Worm (Caenorhabditis elegans) whole organism, young adult: Measurements from ENCODE around the gene let-716.
A peak's percentile ranks its signal among the peaks of the same experiment; 100 is the strongest.

Source experiments
- B0035.1 ChIP-seq: sonication (generic microtip); optimal IDR thresholded peaks from 2 replicates; lab custom pipeline; 2016; ENCODE audit warnings: missing genetic modification characterization, mild to moderate bottlenecking, missing compliant biosample characterization, missing genotype, missing genetic modification reagents
- F22D6.2 ChIP-seq: sonication (generic microtip); optimal IDR thresholded peaks from 2 replicates; lab custom pipeline; 2016; ENCODE audit warnings: mild to moderate bottlenecking, missing genetic modification characterization, missing compliant biosample characterization
- F23B12.7 ChIP-seq: sonication (generic microtip); optimal IDR thresholded peaks from 2 replicates; lab custom pipeline; 2017; ENCODE audit warnings: missing genetic modification characterization, mild to moderate bottlenecking, missing compliant biosample characterization, antibody characterized with exemption, moderate library complexity; ENCODE audit not compliant: insufficient read depth
- F33H1.4 ChIP-seq: fragments of 200-800 bp; sonication (Bioruptor generic); IDR thresholded peaks from 2 replicates; pipeline ENCODE4 v1.3.6; 2022; ENCODE audit warnings: missing genetic modification reagents, missing genetic modification characterization, missing compliant biosample characterization
- F39B2.1 ChIP-seq: fragments of 200-800 bp; sonication (Bioruptor generic); IDR thresholded peaks from 2 replicates; pipeline ENCODE4 v1.3.6; 2022; ENCODE audit warnings: missing genetic modification reagents, missing genetic modification characterization, missing compliant biosample characterization
- F49E8.2 ChIP-seq: sonication (generic microtip); optimal IDR thresholded peaks from 3 replicates; lab custom pipeline; 2017; ENCODE audit warnings: missing genetic modification characterization, mild to moderate bottlenecking, missing compliant biosample characterization, antibody characterized with exemption, moderate library complexity; ENCODE audit not compliant: insufficient read depth
- F52B5.7 ChIP-seq: sonication (generic microtip); optimal IDR thresholded peaks from 2 replicates; lab custom pipeline; 2016; ENCODE audit warnings: mild to moderate bottlenecking, missing genetic modification characterization, missing compliant biosample characterization
- F57A8.1 ChIP-seq: fragments of 200-800 bp; sonication (Bioruptor generic); optimal IDR thresholded peaks from 2 replicates; lab custom pipeline; 2018; ENCODE audit warnings: mild to moderate bottlenecking, missing genetic modification characterization, moderate library complexity, missing compliant biosample characterization
- K12H6.12 ChIP-seq: fragments of 200-800 bp; sonication (Bioruptor generic); optimal IDR thresholded peaks from 2 replicates; lab custom pipeline; 2018; ENCODE audit warnings: mild to moderate bottlenecking, missing genetic modification characterization, missing compliant biosample characterization
- Y56A3A.18 ChIP-seq: fragments of 200-800 bp; sonication (Bioruptor generic); IDR thresholded peaks from 2 replicates; pipeline ENCODE4 v1.3.6; 2022; ENCODE audit warnings: missing genetic modification reagents, missing genetic modification characterization, missing compliant biosample characterization
- Y67H2A.10 ChIP-seq: fragments of 200-800 bp; sonication (Bioruptor generic); conservative IDR thresholded peaks from 2 replicates; pipeline ENCODE4 v1.3.6; 2022; ENCODE audit warnings: missing genetic modification reagents, missing genetic modification characterization, missing compliant biosample characterization
- Y79H2A.3 ChIP-seq: fragments of 200-800 bp; sonication (Bioruptor generic); conservative IDR thresholded peaks from 2 replicates; pipeline ENCODE4 v1.3.6; 2022; ENCODE audit warnings: missing genetic modification reagents, missing genetic modification characterization, missing compliant biosample characterization
- Y95B8A.8 ChIP-seq: fragments of 200-800 bp; sonication (Bioruptor generic); IDR thresholded peaks from 2 replicates; pipeline ENCODE4 v1.3.6; 2022; ENCODE audit warnings: missing genetic modification reagents, missing genetic modification characterization, missing compliant biosample characterization
- akir-1 ChIP-seq: fragments of 200-800 bp; sonication (Bioruptor generic); optimal IDR thresholded peaks from 2 replicates; lab custom pipeline; 2018; ENCODE audit warnings: mild to moderate bottlenecking, missing genetic modification characterization, moderate library complexity, missing compliant biosample characterization
- ama-1 ChIP-seq, 3 experiments: fragments of 150-350 bp in 1 of 3; sonication (generic microtip) in 2 of 3; optimal IDR thresholded peaks; 2 replicates each; lab custom pipeline; 2014 to 2018; ENCODE audit warnings: missing biosample characterization in 2 of 3, missing genetic modification characterization in 2 of 3, missing genetic modification reagents in 2 of 3
- aptf-2 ChIP-seq: fragments of 200-800 bp; sonication (Bioruptor generic); conservative IDR thresholded peaks from 2 replicates; pipeline ENCODE4 v1.3.6; 2022; ENCODE audit warnings: missing genetic modification reagents, missing genetic modification characterization, missing compliant biosample characterization
- bed-1 ChIP-seq: fragments of 200-800 bp; sonication (Bioruptor generic); IDR thresholded peaks from 2 replicates; pipeline ENCODE4 v1.3.6; 2022; ENCODE audit warnings: missing genetic modification reagents, missing genetic modification characterization, missing compliant biosample characterization
- cebp-1 ChIP-seq, 2 experiments: fragments of 200-800 bp in 1 of 2; sonication (Bioruptor generic) in 1 of 2; sonication (generic microtip) in 1 of 2; IDR thresholded peaks in 1 of 2; optimal IDR thresholded peaks in 1 of 2; 2 replicates each; pipeline versions ENCODE4 v1.3.6 to Lab custom; 2017 to 2022; ENCODE audit warnings: missing compliant biosample characterization in 2 of 2, missing genetic modification characterization in 2 of 2, mild to moderate bottlenecking in 1 of 2, missing genetic modification reagents in 1 of 2, moderate library complexity in 1 of 2
- ceh-100 ChIP-seq: fragments of 200-800 bp; sonication (Bioruptor generic); IDR thresholded peaks from 2 replicates; pipeline ENCODE4 v1.3.6; 2022; ENCODE audit warnings: missing genetic modification reagents, missing genetic modification characterization, missing compliant biosample characterization
- ceh-58 ChIP-seq: fragments of 200-800 bp; sonication (Bioruptor generic); IDR thresholded peaks from 2 replicates; pipeline ENCODE4 v1.3.6; 2022; ENCODE audit warnings: missing genetic modification characterization, missing compliant biosample characterization
- ceh-91 ChIP-seq: fragments of 200-800 bp; sonication (Bioruptor generic); IDR thresholded peaks from 2 replicates; pipeline ENCODE4 v1.3.6; 2022; ENCODE audit warnings: missing genetic modification reagents, missing genetic modification characterization, missing compliant biosample characterization
- chd-7 ChIP-seq: sonication (generic microtip); optimal IDR thresholded peaks from 2 replicates; lab custom pipeline; 2016; ENCODE audit warnings: mild to moderate bottlenecking, missing genetic modification characterization, moderate library complexity, missing compliant biosample characterization
- dpl-1 ChIP-seq: fragments of 150-350 bp; optimal IDR thresholded peaks from 2 replicates; lab custom pipeline; 2014; ENCODE audit warnings: missing biosample characterization, missing genetic modification reagents, missing genetic modification characterization
- ekl-4 ChIP-seq: fragments of 200-800 bp; sonication (Bioruptor generic); IDR thresholded peaks from 2 replicates; pipeline ENCODE4 v1.3.6; 2022; ENCODE audit warnings: missing genetic modification reagents, missing genetic modification characterization, missing compliant biosample characterization
- ets-4 ChIP-seq: fragments of 200-800 bp; sonication (Bioruptor generic); optimal IDR thresholded peaks from 2 replicates; lab custom pipeline; 2018; ENCODE audit warnings: mild to moderate bottlenecking, missing genetic modification characterization, missing compliant biosample characterization
- fkh-3 ChIP-seq: sonication (generic microtip); optimal IDR thresholded peaks from 2 replicates; lab custom pipeline; 2016; ENCODE audit warnings: mild to moderate bottlenecking, missing genetic modification characterization, missing compliant biosample characterization
- gei-17 ChIP-seq: fragments of 200-800 bp; sonication (Bioruptor generic); optimal IDR thresholded peaks from 2 replicates; lab custom pipeline; 2018; ENCODE audit warnings: mild to moderate bottlenecking, missing genetic modification characterization, missing compliant biosample characterization
- let-607 ChIP-seq, 2 experiments: fragments of 200-800 bp in 1 of 2; sonication (Bioruptor generic) in 1 of 2; sonication (generic microtip) in 1 of 2; optimal IDR thresholded peaks; 2 replicates each; lab custom pipeline; 2016 to 2018; ENCODE audit warnings: mild to moderate bottlenecking in 2 of 2, missing compliant biosample characterization in 2 of 2, missing genetic modification characterization in 2 of 2, moderate library complexity in 2 of 2, missing genotype in 1 of 2
- lin-35 ChIP-seq, 3 experiments: fragments of 150-350 bp in 2 of 3; sonication (generic microtip) in 1 of 3; optimal IDR thresholded peaks; 2 replicates each; lab custom pipeline; 2014 to 2018; ENCODE audit warnings: missing biosample characterization in 3 of 3, missing genetic modification characterization in 3 of 3, missing genetic modification reagents in 3 of 3
- lin-40 ChIP-seq: sonication (generic microtip); optimal IDR thresholded peaks from 2 replicates; lab custom pipeline; 2016; ENCODE audit warnings: missing genetic modification characterization, mild to moderate bottlenecking, missing compliant biosample characterization, missing genotype, missing genetic modification reagents
- lsl-1 ChIP-seq: fragments of 200-800 bp; sonication (Bioruptor generic); optimal IDR thresholded peaks from 2 replicates; lab custom pipeline; 2018; ENCODE audit warnings: mild to moderate bottlenecking, missing genetic modification characterization, moderate library complexity, missing compliant biosample characterization
- lsy-27 ChIP-seq: sonication (generic microtip); optimal IDR thresholded peaks from 2 replicates; lab custom pipeline; 2017; ENCODE audit warnings: missing genetic modification characterization, mild to moderate bottlenecking, missing compliant biosample characterization, antibody characterized with exemption, missing genotype, borderline replicate concordance; ENCODE audit not compliant: insufficient read depth
- madf-3 ChIP-seq: fragments of 200-800 bp; sonication (Bioruptor generic); IDR thresholded peaks from 2 replicates; pipeline ENCODE4 v1.3.6; 2022; ENCODE audit warnings: missing genetic modification reagents, missing genetic modification characterization, missing compliant biosample characterization
- madf-6 ChIP-seq: fragments of 200-800 bp; sonication (Bioruptor generic); IDR thresholded peaks from 2 replicates; pipeline ENCODE4 v1.3.6; 2022; ENCODE audit warnings: missing genetic modification reagents, missing genetic modification characterization, missing compliant biosample characterization
- mes-4 ChIP-seq: sonication (generic microtip); optimal IDR thresholded peaks from 2 replicates; lab custom pipeline; 2016; ENCODE audit warnings: missing genotype, missing genetic modification characterization, missing compliant biosample characterization
- mxl-1 ChIP-seq: sonication (generic microtip); optimal IDR thresholded peaks from 2 replicates; lab custom pipeline; 2016; ENCODE audit warnings: missing genetic modification characterization, missing compliant biosample characterization
- nfya-2 ChIP-seq: fragments of 200-800 bp; sonication (Bioruptor generic); IDR thresholded peaks from 2 replicates; pipeline ENCODE4 v1.3.6; 2022; ENCODE audit warnings: missing genetic modification reagents, missing genetic modification characterization, missing compliant biosample characterization
- nhr-80 ChIP-seq: sonication (generic microtip); optimal IDR thresholded peaks from 2 replicates; lab custom pipeline; 2016; ENCODE audit warnings: missing genetic modification characterization, missing compliant biosample characterization
- sdz-38 ChIP-seq: sonication (generic microtip); optimal IDR thresholded peaks from 2 replicates; lab custom pipeline; 2016; ENCODE audit warnings: missing genotype, missing genetic modification characterization, missing compliant biosample characterization
- sea-2 ChIP-seq: fragments of 200-800 bp; sonication (Bioruptor generic); IDR thresholded peaks from 2 replicates; pipeline ENCODE4 v1.3.6; 2022; ENCODE audit warnings: missing genetic modification characterization, missing compliant biosample characterization
- snpc-1.1 ChIP-seq: sonication (generic microtip); optimal IDR thresholded peaks from 2 replicates; lab custom pipeline; 2017; ENCODE audit warnings: missing genetic modification characterization, mild to moderate bottlenecking, missing compliant biosample characterization, antibody characterized with exemption, moderate library complexity, missing genotype, missing genetic modification reagents; ENCODE audit not compliant: insufficient read depth
- snpc-3.4 ChIP-seq: sonication (generic microtip); optimal IDR thresholded peaks from 2 replicates; lab custom pipeline; 2017; ENCODE audit warnings: missing genetic modification characterization, mild to moderate bottlenecking, missing compliant biosample characterization, antibody characterized with exemption, moderate library complexity, missing genotype, missing genetic modification reagents
- tbp1 ChIP-seq: fragments of 200-800 bp; sonication (Bioruptor generic); optimal IDR thresholded peaks from 2 replicates; lab custom pipeline; 2018; ENCODE audit warnings: mild to moderate bottlenecking, missing genetic modification characterization, missing compliant biosample characterization
- unc-130 ChIP-seq: sonication (generic microtip); optimal IDR thresholded peaks from 2 replicates; lab custom pipeline; 2016; ENCODE audit warnings: missing genetic modification reagents, missing genetic modification characterization, missing compliant biosample characterization
- zfh-2 ChIP-seq: fragments of 200-800 bp; sonication (Bioruptor generic); conservative IDR thresholded peaks from 2 replicates; pipeline ENCODE4 v1.3.6; 2022; ENCODE audit warnings: missing genetic modification reagents, missing genetic modification characterization, missing compliant biosample characterization
- ztf-18 ChIP-seq: sonication (generic microtip); optimal IDR thresholded peaks from 2 replicates; lab custom pipeline; 2016; ENCODE audit warnings: missing genotype, mild to moderate bottlenecking, missing genetic modification characterization, missing compliant biosample characterization

Gene let-716

DNA sequence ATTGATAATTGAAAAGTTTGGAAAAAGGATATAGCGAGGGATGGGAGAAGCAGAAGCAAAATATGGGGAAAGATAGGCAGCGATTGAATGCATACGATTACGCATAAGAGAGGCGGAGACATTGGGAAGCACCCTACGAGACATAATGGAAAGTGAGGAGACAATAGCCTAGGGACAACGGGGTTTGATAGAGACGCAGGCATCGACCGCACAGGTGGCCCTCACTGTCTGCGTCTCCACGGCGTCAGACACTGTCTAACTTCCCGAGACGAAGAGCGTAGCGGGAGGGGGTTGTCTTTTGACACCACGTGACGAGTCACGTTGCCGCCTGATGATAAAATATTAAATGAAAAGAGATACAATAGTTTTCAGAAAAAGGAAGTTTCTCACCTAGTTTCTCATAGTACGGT lies 37.6 kb downstream of the let-716 start (continued):
- no peak for TF ChIP-seq snpc-3.4 (tag; lab: Kevin White, UChicago)
- no peak for TF ChIP-seq ama-1 (optimal IDR thresholded peaks at IDR 0.05; lab: Kevin White, UChicago)
- no peak for TF ChIP-seq ama-1 (GFP tag; optimal IDR thresholded peaks at IDR 0.05; lab: Kevin White, UChicago)
- peak in 1 of 2 experiments; percentile 70 for TF ChIP-seq let-607 (tag; optimal IDR thresholded peaks at IDR 0.05; lab: Kevin White, UChicago)
- no peak for TF ChIP-seq nfya-2 (GFP tag; lab: Robert Waterston, UW)
- TF ChIP-seq F52B5.7 (tag; lab: Kevin White, UChicago) = no peak
- no peak for TF ChIP-seq dpl-1 (GFP tag; lab: Kevin White, UChicago)
- peak; percentile 60 for TF ChIP-seq Y56A3A.18 (GFP tag; lab: Robert Waterston, UW)
- TF ChIP-seq K12H6.12 (tag; lab: Kevin White, UChicago) = peak; percentile 68
- peak; percentile 76 for TF ChIP-seq gei-17 (GFP tag; lab: Kevin White, UChicago)
- no peak for TF ChIP-seq F39B2.1
- no peak for TF ChIP-seq mxl-1 (tag; lab: Kevin White, UChicago)
- no peak for TF ChIP-seq aptf-2 (GFP tag; lab: Robert Waterston, UW)
- peak; percentile 75 for TF ChIP-seq nhr-80 (tag; lab: Kevin White, UChicago)
- no peak for TF ChIP-seq sdz-38 (tag; lab: Kevin White, UChicago)
- peak; percentile 63 for TF ChIP-seq tbp1 (GFP tag; lab: Kevin White, UChicago)
- no peak for TF ChIP-seq lsl-1 (GFP tag; lab: Kevin White, UChicago)
- TF ChIP-seq akir-1 (GFP tag; lab: Kevin White, UChicago) = no peak
- TF ChIP-seq F23B12.7 = peak; percentile 0
- TF ChIP-seq B0035.1 (tag; lab: Kevin White, UChicago) = no peak
- TF ChIP-seq fkh-3 (tag; lab: Kevin White, UChicago) = no peak
- no peak for TF ChIP-seq bed-1 (GFP tag; lab: Robert Waterston, UW)
- no peak for TF ChIP-seq ceh-91 (GFP tag; lab: Robert Waterston, UW)
- TF ChIP-seq madf-6 (GFP tag; lab: Robert Waterston, UW) = peak; percentile 50; the same call in 1 of the 2 replicates
- TF ChIP-seq lsy-27 = no peak
- peak in 1 of 3 experiments; percentile 23 for TF ChIP-seq lin-35 (GFP tag; optimal IDR thresholded peaks at IDR 0.05; lab: Kevin White, UChicago)
- no peak for TF ChIP-seq snpc-1.1 (tag; lab: Kevin White, UChicago)
- 0 out of 2 replicates have a peak, but pooled peaks have one; percentile 55 for TF ChIP-seq madf-3
- TF ChIP-seq F22D6.2 (tag; lab: Kevin White, UChicago) = peak; percentile 78
- TF ChIP-seq zfh-2 = peak; percentile 97
- TF ChIP-seq Y95B8A.8 = peak; percentile 35; the same call in 1 of the 2 replicates
- no peak for TF ChIP-seq Y79H2A.3
- peak; percentile 92 for TF ChIP-seq ekl-4 (GFP tag; lab: Robert Waterston, UW)
- peak; percentile 86 for TF ChIP-seq chd-7 (tag; lab: Kevin White, UChicago)
- TF ChIP-seq ztf-18 (tag; lab: Kevin White, UChicago) = peak; percentile 38
- peak; percentile 90 for TF ChIP-seq lin-40 (tag; lab: Kevin White, UChicago)
- peak; percentile 74 for TF ChIP-seq ets-4
- 0 out of 2 replicates have a peak, but pooled peaks have one; percentile 7 for TF ChIP-seq cebp-1 (GFP tag; IDR thresholded peaks at IDR 0.05; lab: Robert Waterston, UW)
- peak; percentile 88 for TF ChIP-seq cebp-1 (tag; optimal IDR thresholded peaks at IDR 0.05; lab: Kevin White, UChicago)
- no peak for TF ChIP-seq Y67H2A.10 (GFP tag; lab: Robert Waterston, UW)
- no peak for TF ChIP-seq F49E8.2 (tag; lab: Kevin White, UChicago)
- no peak for TF ChIP-seq F57A8.1 (GFP tag; lab: Kevin White, UChicago)
- TF ChIP-seq mes-4 = no peak
- no peak for TF ChIP-seq ceh-58
- no peak for TF ChIP-seq F33H1.4 (GFP tag; lab: Robert Waterston, UW)
- no peak for TF ChIP-seq sea-2
- peak; percentile 51 for TF ChIP-seq ceh-100 (GFP tag; lab: Robert Waterston, UW)
- TF ChIP-seq unc-130 (GFP tag; lab: Kevin White, UChicago) = no peak
